Fruit fly (Drosophila melanogaster): Measurements from ENCODE around the gene Cftr.

Gene Cftr

DNA sequence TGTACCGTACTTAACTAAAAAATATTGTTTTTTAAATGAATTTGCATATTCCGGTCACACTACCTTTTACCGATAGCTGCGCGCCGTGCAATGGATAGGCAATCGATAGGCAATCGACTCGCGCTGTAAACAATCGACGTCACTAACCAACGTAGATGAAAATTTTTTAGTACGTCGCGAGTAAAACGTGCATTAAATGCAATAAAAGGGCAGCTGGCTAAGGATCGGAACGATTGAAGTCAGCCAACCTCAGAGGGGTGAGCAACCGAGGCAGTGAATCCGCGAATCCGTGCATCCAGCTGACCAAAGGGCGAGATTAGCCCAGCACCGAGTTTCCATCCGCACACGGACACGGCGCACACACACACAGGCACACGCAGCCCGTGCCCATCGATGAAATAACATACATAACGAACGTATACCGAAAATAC lies 25.5 kb downstream of the Cftr start, which contains the start of gene Pp1alpha-96A (continued):
- TF ChIP-seq Hr78 (GFP tag; optimal IDR thresholded peaks at IDR 0.05), result no peak
- TF ChIP-seq ro (GFP tag; IDR thresholded peaks at IDR 0.05), result no peak
- no peak for TF ChIP-seq corto (GFP tag; optimal IDR thresholded peaks at IDR 0.05)
- TF ChIP-seq CG9876 (GFP tag; optimal IDR thresholded peaks at IDR 0.05), result peak; percentile 12
- TF ChIP-seq CG7928 (GFP tag; optimal IDR thresholded peaks at IDR 0.05), result no peak
- TF ChIP-seq CG17802 (tag; optimal IDR thresholded peaks at IDR 0.05), result no peak
- TF ChIP-seq CG2202 (tag; optimal IDR thresholded peaks at IDR 0.05), result no peak
- peak; percentile 89 for TF ChIP-seq hb (GFP tag; IDR thresholded peaks at IDR 0.05; ENCODE audit: partially characterized antibody)
- TF ChIP-seq CG7271 (tag; optimal IDR thresholded peaks at IDR 0.05), result no peak
- TF ChIP-seq gcm2 (GFP tag; optimal IDR thresholded peaks at IDR 0.05), result peak; percentile 13
- TF ChIP-seq Antp (GFP tag; optimal IDR thresholded peaks at IDR 0.05), result no peak
- TF ChIP-seq Ets97D (GFP tag; optimal IDR thresholded peaks at IDR 0.05), result peak; percentile 66
- peak; percentile 81 for TF ChIP-seq CG9797 (GFP tag; optimal IDR thresholded peaks at IDR 0.05)
- TF ChIP-seq CG2678 (tag; optimal IDR thresholded peaks at IDR 0.05), result no peak
- peak; percentile 85 for TF ChIP-seq vnd (GFP tag; IDR thresholded peaks at IDR 0.05; ENCODE audit: partially characterized antibody)
- peak; percentile 7 for TF ChIP-seq Xbp1 (GFP tag; optimal IDR thresholded peaks at IDR 0.05)
- TF ChIP-seq E2f1 (GFP tag; IDR thresholded peaks at IDR 0.05), result no peak
- TF ChIP-seq CG6175 (GFP tag; IDR thresholded peaks at IDR 0.05), result no peak
- TF ChIP-seq hbn (GFP tag; IDR thresholded peaks at IDR 0.05; ENCODE audit: partially characterized antibody), result peak; percentile 84
- no peak for TF ChIP-seq esg (GFP tag; conservative IDR thresholded peaks at IDR 0.05)
- TF ChIP-seq Rx (GFP tag; IDR thresholded peaks at IDR 0.05), result no peak
- TF ChIP-seq knrl (GFP tag; IDR thresholded peaks at IDR 0.05; ENCODE audit: partially characterized antibody), result peak; percentile 87
- TF ChIP-seq NfI (GFP tag; optimal IDR thresholded peaks at IDR 0.05), result no peak
- no peak for TF ChIP-seq schlank (tag; optimal IDR thresholded peaks at IDR 0.05)
- TF ChIP-seq ab (GFP tag; optimal IDR thresholded peaks at IDR 0.05), result no peak
- no peak for TF ChIP-seq Tbp (GFP tag; optimal IDR thresholded peaks at IDR 0.05)
- TF ChIP-seq bab2 (GFP tag; optimal IDR thresholded peaks at IDR 0.05), result no peak
- no peak for TF ChIP-seq Hey (tag; optimal IDR thresholded peaks at IDR 0.05)
- no peak for TF ChIP-seq CG6254 (GFP tag; optimal IDR thresholded peaks at IDR 0.05)
- no peak for TF ChIP-seq twi (tag; optimal IDR thresholded peaks at IDR 0.05)
- no peak for TF ChIP-seq CG3065 (GFP tag; optimal IDR thresholded peaks at IDR 0.05)
- no peak for TF ChIP-seq br (optimal IDR thresholded peaks at IDR 0.05)
- no peak for TF ChIP-seq CG3838 (GFP tag; optimal IDR thresholded peaks at IDR 0.05)
- TF ChIP-seq CG17612 (GFP tag; IDR thresholded peaks at IDR 0.05), result no peak
- TF ChIP-seq CG34422 (GFP tag; IDR thresholded peaks at IDR 0.05), result 0 out of 3 replicates have a peak, but pooled peaks have one; percentile 41
- no peak for TF ChIP-seq CG1602 (GFP tag; optimal IDR thresholded peaks at IDR 0.05)
- TF ChIP-seq CG4328 (GFP tag; optimal IDR thresholded peaks at IDR 0.05), result no peak
- TF ChIP-seq CG10979 (tag; optimal IDR thresholded peaks at IDR 0.05), result peak; percentile 19
- TF ChIP-seq Eip74EF (GFP tag; optimal IDR thresholded peaks at IDR 0.05), result no peak
- peak; percentile 15 for TF ChIP-seq CG3163 (GFP tag; optimal IDR thresholded peaks at IDR 0.05)
- TF ChIP-seq yki (optimal IDR thresholded peaks at IDR 0.05), result no peak
- TF ChIP-seq CG13775 (GFP tag; optimal IDR thresholded peaks at IDR 0.05), result no peak
- no peak for TF ChIP-seq hth (optimal IDR thresholded peaks at IDR 0.05)
- no peak for TF ChIP-seq slp2 (GFP tag; optimal IDR thresholded peaks at IDR 0.05)
- TF ChIP-seq CG14710 (tag; optimal IDR thresholded peaks at IDR 0.05), result peak; percentile 53
- TF ChIP-seq CG10147 (GFP tag; optimal IDR thresholded peaks at IDR 0.05), result peak; percentile 13
- TF ChIP-seq CG8388 (GFP tag; optimal IDR thresholded peaks at IDR 0.05), result no peak
- peak; percentile 87 for TF ChIP-seq tna (GFP tag; IDR thresholded peaks at IDR 0.05; ENCODE audit: partially characterized antibody)
- TF ChIP-seq CG1529 (GFP tag; optimal IDR thresholded peaks at IDR 0.05), result no peak
- no peak for TF ChIP-seq Dfd (GFP tag; optimal IDR thresholded peaks at IDR 0.05)
- no peak for TF ChIP-seq tap (tag; optimal IDR thresholded peaks at IDR 0.05)
- TF ChIP-seq CG13894 (tag; optimal IDR thresholded peaks at IDR 0.05), result no peak
